Fruit fly (Drosophila melanogaster): ENCODE results near the gene Jhbp16.

DNA sequence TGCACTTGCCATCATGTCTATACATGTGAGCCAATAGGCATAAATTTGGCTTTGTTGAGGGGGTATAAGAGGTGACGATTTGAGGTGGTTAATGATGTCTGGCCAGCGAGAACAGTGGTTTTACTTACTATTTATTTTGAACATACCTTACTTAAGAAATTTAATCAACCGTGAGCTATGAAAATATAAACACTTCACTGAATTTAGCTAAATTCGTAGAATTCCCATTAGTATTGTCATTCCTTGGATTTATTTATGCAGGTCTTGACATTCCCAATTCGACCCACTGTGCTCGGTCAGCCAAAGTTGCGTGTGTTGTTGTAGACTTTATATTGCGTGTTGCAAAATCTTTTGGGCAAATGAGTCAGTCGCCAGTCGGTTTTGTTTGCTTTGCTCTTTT is 23.7 kb downstream of the Jhbp16 start:
- TF ChIP-seq CTCF (optimal IDR thresholded peaks at IDR 0.05) (no peak), CG8478 (optimal IDR thresholded peaks at IDR 0.05) (no peak)

Data from S2 (cell line).